Worm (Caenorhabditis elegans) whole organism, late embryonic: Measurements from ENCODE around the gene fipp-1.

Experiments
- C08G9.2 ChIP-seq: sonication (generic microtip); optimal IDR thresholded peaks from 2 replicates; lab custom pipeline; 2016; ENCODE audit warnings: mild to moderate bottlenecking, missing genetic modification characterization, moderate library complexity, missing compliant biosample characterization
- F13H6.1 ChIP-seq: sonication (generic microtip); optimal IDR thresholded peaks from 2 replicates; lab custom pipeline; 2016; ENCODE audit warnings: missing genetic modification characterization, missing compliant biosample characterization
- K02D7.2 ChIP-seq: sonication (generic microtip); optimal IDR thresholded peaks from 2 replicates; lab custom pipeline; 2017; ENCODE audit warnings: mild to moderate bottlenecking, missing genetic modification characterization, missing compliant biosample characterization
- K09A11.1 ChIP-seq: sonication (generic microtip); optimal IDR thresholded peaks from 2 replicates; lab custom pipeline; 2017; ENCODE audit warnings: antibody characterized with exemption, mild to moderate bottlenecking, missing genetic modification characterization, missing compliant biosample characterization; ENCODE audit not compliant: insufficient read depth
- ceh-19 ChIP-seq: fragments of 200-800 bp; sonication (Bioruptor generic); optimal IDR thresholded peaks from 2 replicates; lab custom pipeline; 2018; ENCODE audit warnings: mild to moderate bottlenecking, missing genetic modification characterization, missing compliant biosample characterization
- ceh-22 ChIP-seq: sonication (generic microtip); optimal IDR thresholded peaks from 2 replicates; lab custom pipeline; 2017; ENCODE audit warnings: missing biosample characterization, missing genetic modification characterization
- ceh-24 ChIP-seq: sonication (generic microtip); optimal IDR thresholded peaks from 2 replicates; lab custom pipeline; 2016; ENCODE audit warnings: mild to moderate bottlenecking, missing genetic modification characterization, missing compliant biosample characterization
- ceh-31 ChIP-seq: sonication (generic microtip); optimal IDR thresholded peaks from 2 replicates; lab custom pipeline; 2016; ENCODE audit warnings: missing genetic modification characterization, missing compliant biosample characterization
- ceh-34 ChIP-seq: sonication (generic microtip); optimal IDR thresholded peaks from 2 replicates; lab custom pipeline; 2016; ENCODE audit warnings: mild to moderate bottlenecking, missing genetic modification characterization, missing compliant biosample characterization
- ceh-45 ChIP-seq: fragments of 200-800 bp; sonication (Bioruptor generic); IDR thresholded peaks from 2 replicates; pipeline ENCODE4 v1.3.6; 2022; ENCODE audit warnings: missing genetic modification reagents, missing genetic modification characterization, missing compliant biosample characterization
- ceh-48 ChIP-seq: sonication (generic microtip); optimal IDR thresholded peaks from 2 replicates; lab custom pipeline; 2016; ENCODE audit warnings: missing genetic modification characterization, inconsistent platforms, missing compliant biosample characterization
- che-1 ChIP-seq: sonication (generic microtip); optimal IDR thresholded peaks from 2 replicates; lab custom pipeline; 2016; ENCODE audit warnings: mild to moderate bottlenecking, missing genetic modification characterization, missing compliant biosample characterization
- dve-1 ChIP-seq: sonication (generic microtip); optimal IDR thresholded peaks from 2 replicates; lab custom pipeline; 2017; ENCODE audit warnings: antibody characterized with exemption, mild to moderate bottlenecking, missing genetic modification characterization, missing compliant biosample characterization
- ets-4 ChIP-seq: sonication (generic microtip); optimal IDR thresholded peaks from 2 replicates; lab custom pipeline; 2016; ENCODE audit warnings: missing genetic modification characterization, missing compliant biosample characterization
- fkh-6 ChIP-seq: sonication (generic microtip); optimal IDR thresholded peaks from 2 replicates; lab custom pipeline; 2016; ENCODE audit warnings: missing genetic modification characterization, missing compliant biosample characterization
- gmeb-2 ChIP-seq: sonication (generic microtip); optimal IDR thresholded peaks from 2 replicates; lab custom pipeline; 2016; ENCODE audit warnings: missing genetic modification characterization, inconsistent platforms, missing compliant biosample characterization
- hlh-6 ChIP-seq: sonication (generic microtip); optimal IDR thresholded peaks from 2 replicates; lab custom pipeline; 2016; ENCODE audit warnings: missing genotype, missing genetic modification characterization, missing compliant biosample characterization
- hlh-8 ChIP-seq: sonication (generic microtip); optimal IDR thresholded peaks from 2 replicates; lab custom pipeline; 2016; ENCODE audit warnings: missing genotype, missing genetic modification characterization, missing compliant biosample characterization
- lin-11 ChIP-seq: fragments of 200-800 bp; sonication (Bioruptor generic); optimal IDR thresholded peaks from 2 replicates; lab custom pipeline; 2018; ENCODE audit warnings: mild to moderate bottlenecking, missing genetic modification characterization, missing compliant biosample characterization
- nhr-232 ChIP-seq: sonication (generic microtip); optimal IDR thresholded peaks from 2 replicates; lab custom pipeline; 2016; ENCODE audit warnings: missing genetic modification characterization, missing compliant biosample characterization
- npax-4 ChIP-seq: sonication (generic microtip); optimal IDR thresholded peaks from 2 replicates; lab custom pipeline; 2016; ENCODE audit warnings: missing genetic modification characterization, missing compliant biosample characterization
- odd-2 ChIP-seq: sonication (generic microtip); optimal IDR thresholded peaks from 2 replicates; lab custom pipeline; 2017; ENCODE audit warnings: antibody characterized with exemption, mild to moderate bottlenecking, missing genetic modification characterization, missing compliant biosample characterization
- pag-3 ChIP-seq: sonication (generic microtip); optimal IDR thresholded peaks from 2 replicates; lab custom pipeline; 2016; ENCODE audit warnings: missing compliant biosample characterization, missing genetic modification characterization, borderline replicate concordance
- pax-1 ChIP-seq: fragments of 150-350 bp; optimal IDR thresholded peaks from 2 replicates; lab custom pipeline; 2014; ENCODE audit warnings: missing biosample characterization, missing genetic modification characterization
- pros-1 ChIP-seq: fragments of 150-350 bp; optimal IDR thresholded peaks from 2 replicates; lab custom pipeline; 2014; ENCODE audit warnings: missing biosample characterization, missing genetic modification reagents, missing genetic modification characterization
- syd-9 ChIP-seq: sonication (generic microtip); optimal IDR thresholded peaks from 2 replicates; lab custom pipeline; 2016; ENCODE audit warnings: mild to moderate bottlenecking, missing genetic modification characterization, moderate library complexity, missing compliant biosample characterization
- unc-3 ChIP-seq, 2 experiments: fragments of 200-800 bp in 1 of 2; sonication (Bioruptor generic) in 1 of 2; sonication (generic microtip) in 1 of 2; conservative IDR thresholded peaks in 1 of 2; optimal IDR thresholded peaks in 1 of 2; 2 replicates each; pipeline versions ENCODE4 v1.3.6 to Lab custom; 2016 to 2022; ENCODE audit warnings: missing compliant biosample characterization in 2 of 2, missing genetic modification characterization in 2 of 2, missing genetic modification reagents in 1 of 2
- unc-42 ChIP-seq: sonication (generic microtip); optimal IDR thresholded peaks from 2 replicates; lab custom pipeline; 2016; ENCODE audit warnings: missing genotype, missing genetic modification characterization, missing compliant biosample characterization
- unc-55 ChIP-seq: sonication (generic microtip); optimal IDR thresholded peaks from 2 replicates; lab custom pipeline; 2017; ENCODE audit warnings: missing biosample characterization, missing genetic modification reagents, missing genetic modification characterization
- unc-86 ChIP-seq: sonication (generic microtip); optimal IDR thresholded peaks from 2 replicates; lab custom pipeline; 2016; ENCODE audit warnings: missing genetic modification characterization, missing compliant biosample characterization
- ztf-16 ChIP-seq: sonication (generic microtip); optimal IDR thresholded peaks from 2 replicates; lab custom pipeline; 2017; ENCODE audit warnings: missing genetic modification characterization, missing compliant biosample characterization

The fipp-1 gene

DNA sequence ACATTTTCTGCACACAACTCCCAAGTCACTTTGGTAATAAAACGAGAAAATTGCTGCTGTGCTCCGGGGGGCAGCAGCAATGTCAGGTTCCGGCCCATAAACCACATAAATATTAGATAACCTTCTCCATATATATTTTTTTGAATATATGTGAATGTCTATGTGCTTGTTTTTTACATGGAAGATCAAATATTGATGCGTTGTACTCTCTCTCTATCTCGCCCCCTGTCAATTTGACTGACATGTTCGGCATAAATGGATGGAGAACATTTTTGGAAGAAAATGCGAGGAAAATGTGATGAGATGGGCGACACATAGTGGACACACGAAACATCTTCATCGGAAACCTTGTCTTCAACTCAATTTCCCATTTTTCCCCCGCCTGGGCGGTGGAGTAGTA, 11.6 kb upstream of the fipp-1 start:
- no peak for TF ChIP-seq pag-3 (tag; lab: Kevin White, UChicago)
- peak; percentile 71 for TF ChIP-seq unc-55 (GFP tag; lab: Kevin White, UChicago)
- TF ChIP-seq unc-42 (tag; lab: Kevin White, UChicago), result peak; percentile 48

DNA sequence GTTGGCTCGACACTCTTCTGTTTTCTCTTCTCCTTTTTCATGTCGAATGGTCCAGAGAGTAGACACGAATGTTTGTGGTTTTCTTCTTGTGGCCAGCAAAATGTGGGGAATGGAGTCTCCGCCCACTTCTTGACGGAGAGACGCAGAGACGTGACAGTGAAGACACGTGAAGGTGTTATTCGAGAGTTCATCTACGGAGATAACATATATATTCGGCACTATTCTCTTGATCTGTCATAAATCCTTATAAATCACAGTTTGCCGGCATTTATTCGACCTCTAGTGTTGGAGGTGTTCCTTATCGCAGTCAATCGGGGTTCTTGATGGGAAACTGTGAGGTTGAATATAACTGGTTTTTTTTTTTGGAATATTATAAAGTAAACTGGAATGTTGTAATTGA, 10.1 kb upstream of the fipp-1 start, which contains the start of gene F32D1.3:
F32D1.3 (minus strand) TSS at position 65 of the 400 bp plus-strand sequence.
- TF ChIP-seq unc-55 (GFP tag; lab: Kevin White, UChicago), result peak; percentile 4
- TF ChIP-seq ceh-22 (tag; lab: Kevin White, UChicago), result no peak
- TF ChIP-seq, all 69 proteins: peak for 1

DNA sequence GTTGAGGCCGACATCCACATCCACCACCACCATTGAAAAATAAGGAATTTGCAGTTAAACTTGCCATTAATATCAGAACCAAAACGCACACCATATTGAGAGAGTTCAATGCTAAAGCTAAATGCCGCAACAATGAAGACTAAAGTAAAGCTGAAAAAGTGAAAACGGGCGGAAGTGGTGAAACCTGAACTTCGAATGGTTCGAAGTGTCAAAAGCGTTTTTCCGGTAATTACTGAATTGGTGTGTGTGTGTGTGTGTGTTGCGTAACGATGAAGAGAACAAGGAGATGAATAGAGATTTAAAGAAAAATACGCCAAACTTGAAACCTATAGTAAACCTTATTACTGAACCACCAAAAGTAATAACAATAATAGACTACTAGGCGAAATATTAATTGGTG, 7.1 kb upstream of the fipp-1 start, which contains the start of gene grl-13:
grl-13 (minus strand) TSS at position 101 of the 400 bp plus-strand sequence.
- TF ChIP-seq odd-2 (tag; lab: Kevin White, UChicago), result no peak
- no peak for TF ChIP-seq hlh-8 (tag; lab: Kevin White, UChicago)
- no peak for TF ChIP-seq ceh-19 (GFP tag; lab: Kevin White, UChicago)
- TF ChIP-seq lin-11 (tag; lab: Kevin White, UChicago), result no peak
- no peak for TF ChIP-seq pax-1 (tag; lab: Kevin White, UChicago)
- TF ChIP-seq ceh-22 (tag; lab: Kevin White, UChicago), result no peak

DNA sequence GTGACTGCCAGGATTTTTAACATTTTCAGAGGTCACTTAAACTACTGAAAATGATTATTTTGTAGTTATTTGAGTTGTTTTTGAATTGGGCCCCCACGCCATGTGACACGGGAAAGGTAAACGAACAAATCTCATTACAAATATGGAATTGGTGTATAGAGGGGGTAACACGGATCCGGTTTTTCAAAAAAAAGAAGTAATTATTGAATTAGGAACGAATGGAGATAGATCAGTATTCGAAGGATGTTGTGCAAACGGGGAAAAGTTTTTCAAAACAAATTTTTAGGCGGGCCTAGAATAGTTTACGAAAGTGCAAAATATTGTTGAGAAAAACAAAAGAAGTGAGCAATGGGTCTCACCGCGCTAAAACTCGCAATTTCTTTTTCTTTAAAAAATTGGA, 5.2 kb upstream of the fipp-1 start, which contains the start of gene F32D1.11:
F32D1.11 (minus strand) TSS at position 101 of the 400 bp plus-strand sequence.
- no peak for TF ChIP-seq npax-4 (tag; lab: Kevin White, UChicago)

DNA sequence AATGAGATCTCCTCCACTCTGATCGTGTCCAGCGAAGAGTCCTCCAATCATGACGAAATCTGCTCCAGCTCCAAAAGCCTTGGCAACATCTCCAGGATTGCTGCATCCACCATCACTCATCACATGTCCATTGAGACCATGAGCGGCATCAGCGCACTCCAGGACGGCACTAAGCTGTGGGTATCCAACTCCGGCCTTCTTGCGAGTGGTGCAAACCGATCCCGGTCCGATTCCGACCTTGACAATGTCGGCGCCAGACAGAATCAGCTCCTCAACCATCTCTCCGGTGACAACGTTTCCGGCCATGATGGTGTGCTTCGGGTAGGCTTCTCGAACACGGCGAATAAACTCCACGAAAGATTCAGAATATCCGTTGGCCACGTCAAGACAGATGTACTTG, 1.1 kb upstream of the fipp-1 start:
- TF ChIP-seq gmeb-2 (tag; lab: Kevin White, UChicago) (no peak), ztf-16 (tag; lab: Kevin White, UChicago) (no peak), unc-3 (GFP tag; conservative IDR thresholded peaks at IDR 0.05; lab: Robert Waterston, UW) (no peak), unc-3 (tag; optimal IDR thresholded peaks at IDR 0.05; lab: Kevin White, UChicago) (no peak), ceh-48 (tag; lab: Kevin White, UChicago) (no peak), ceh-31 (tag; lab: Kevin White, UChicago) (no peak), K09A11.1 (tag; lab: Kevin White, UChicago) (no peak), ceh-24 (tag; lab: Kevin White, UChicago) (no peak), odd-2 (tag; lab: Kevin White, UChicago) (no peak), unc-86 (tag; lab: Kevin White, UChicago) (no peak), pros-1 (no peak)

DNA sequence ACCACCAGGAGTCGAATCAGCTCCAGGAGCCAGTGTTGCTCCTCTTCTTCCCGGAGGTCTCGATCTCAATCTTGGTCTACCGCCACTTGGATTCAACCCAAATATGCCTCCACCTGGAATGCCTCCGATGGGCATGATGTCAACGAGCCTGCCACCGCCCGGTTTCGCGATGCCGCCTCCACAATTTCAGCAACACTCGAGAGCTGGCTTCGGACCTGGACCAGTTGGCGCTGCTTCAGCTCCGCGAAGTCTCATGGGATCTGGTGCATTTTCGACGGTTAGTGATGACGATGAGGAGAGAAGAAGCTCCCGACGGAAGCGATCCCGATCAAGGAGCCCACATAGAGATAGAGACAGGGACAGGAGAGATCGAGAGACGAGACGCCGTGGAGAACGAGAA, 1.4 kb downstream of the fipp-1 start:
- TF ChIP-seq fkh-6, result peak; percentile 6
- no peak for TF ChIP-seq syd-9 (tag; lab: Kevin White, UChicago)
- no peak for TF ChIP-seq ceh-22 (tag; lab: Kevin White, UChicago)
- TF ChIP-seq C08G9.2, result peak; percentile 49

DNA sequence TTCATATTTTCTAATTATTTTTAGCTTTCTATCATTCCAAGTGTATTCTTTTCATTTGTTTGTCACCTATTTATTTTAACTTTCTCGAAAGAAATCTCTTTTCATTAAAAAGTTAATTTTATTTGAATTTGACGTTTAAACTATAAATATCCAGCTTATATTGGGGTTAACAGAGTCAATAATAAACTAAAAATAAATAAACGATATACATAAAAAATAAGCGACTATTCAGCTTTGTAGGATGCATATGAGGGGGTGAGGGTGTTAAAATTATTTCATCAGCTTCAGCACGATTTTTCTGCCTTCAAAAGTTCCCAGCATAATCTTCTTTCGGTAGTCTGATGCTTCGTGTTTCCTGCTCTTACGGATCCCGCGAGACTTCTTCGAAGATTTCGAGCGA, 2.0 kb downstream of the fipp-1 start:
- no peak for TF ChIP-seq unc-55 (GFP tag; lab: Kevin White, UChicago)
- TF ChIP-seq, all 69 proteins: peak for 0

DNA sequence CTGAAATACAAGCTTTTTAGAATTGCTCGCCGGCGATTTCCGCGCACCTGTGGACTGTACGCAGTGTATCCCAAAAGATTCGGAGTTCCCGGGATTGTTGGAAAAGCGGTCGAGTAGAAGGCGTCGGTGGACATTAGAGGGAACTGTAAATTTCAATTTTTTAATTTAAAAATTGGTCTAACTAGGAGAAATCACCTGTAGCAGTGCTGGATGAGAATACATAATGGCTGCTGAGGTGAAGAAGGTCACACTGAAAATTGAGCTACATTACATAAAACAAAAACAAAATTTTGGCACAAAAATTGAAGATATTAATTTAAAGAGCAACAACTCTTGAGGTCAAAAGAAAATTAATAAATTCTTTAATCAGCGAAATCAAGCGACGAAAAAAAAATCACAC, 3.0 kb downstream of the fipp-1 start, which contains the start of gene neg-1:
neg-1 (minus strand) TSS at position 250 of the 400 bp plus-strand sequence.
- TF ChIP-seq ceh-45 (GFP tag; lab: Robert Waterston, UW), result no peak
- TF ChIP-seq ceh-34, result no peak
- no peak for TF ChIP-seq che-1
- no peak for TF ChIP-seq nhr-232 (tag; lab: Kevin White, UChicago)
- no peak for TF ChIP-seq hlh-6 (tag; lab: Kevin White, UChicago)
- TF ChIP-seq F13H6.1, result no peak
- TF ChIP-seq unc-3 (GFP tag; conservative IDR thresholded peaks at IDR 0.05; lab: Robert Waterston, UW), result no peak
- no peak for TF ChIP-seq unc-3 (tag; optimal IDR thresholded peaks at IDR 0.05; lab: Kevin White, UChicago)
- no peak for TF ChIP-seq K02D7.2
- no peak for TF ChIP-seq unc-86 (tag; lab: Kevin White, UChicago)
- TF ChIP-seq ets-4 (tag; lab: Kevin White, UChicago), result no peak
- TF ChIP-seq dve-1 (tag; lab: Kevin White, UChicago), result no peak
- TF ChIP-seq ceh-22 (tag; lab: Kevin White, UChicago), result no peak
- no peak for TF ChIP-seq ceh-24 (tag; lab: Kevin White, UChicago)
- TF ChIP-seq, all 69 proteins: peak for 0
